Worm (Caenorhabditis elegans): ENCODE measurements around the gene C05D9.4.

ce11 chrX:1124146-1124545 is 16.3 kb downstream of the C05D9.4 start, which contains the start of gene C05D9.9:
- no peak for TF ChIP-seq him-1 (tag; optimal IDR thresholded peaks at IDR 0.05)
- TF ChIP-seq dao-5 (tag; optimal IDR thresholded peaks at IDR 0.05), result no peak
- TF ChIP-seq W03F9.2 (tag; optimal IDR thresholded peaks at IDR 0.05), result no peak
